Fruit fly (Drosophila melanogaster) whole organism, embryonic: ENCODE data around the gene CG42820.

Experiments used
- CG12942 ChIP-seq: fragments of 200-800 bp; sonication (Bioruptor generic); optimal IDR thresholded peaks from 3 replicates; lab custom pipeline; 2016; ENCODE audit warnings: missing biosample characterization, missing genetic modification characterization
- CG18764 ChIP-seq: fragments of 200-800 bp; sonication (Bioruptor generic); optimal IDR thresholded peaks from 3 replicates; lab custom pipeline; 2016; ENCODE audit warnings: missing biosample characterization, missing genetic modification characterization
- CG2199 ChIP-seq: fragments of 200-800 bp; sonication (Bioruptor generic); IDR thresholded peaks from 3 replicates; pipeline ENCODE4 v1.3.6; 2022; ENCODE audit warnings: missing biosample characterization, missing genetic modification characterization
- Fer2 ChIP-seq: fragments of 200-800 bp; sonication (Bioruptor generic); optimal IDR thresholded peaks from 2 replicates; lab custom pipeline; 2018; ENCODE audit warnings: missing biosample characterization, mild to moderate bottlenecking, missing genetic modification characterization, moderate library complexity
- Mrtf ChIP-seq: fragments of 200-800 bp; sonication (Bioruptor generic); IDR thresholded peaks from 3 replicates; pipeline ENCODE4 v1.3.6; 2022; ENCODE audit warnings: missing biosample characterization, missing genetic modification characterization
- lbe ChIP-seq: fragments of 200-800 bp; sonication (Bioruptor generic); optimal IDR thresholded peaks from 2 replicates; lab custom pipeline; 2016; ENCODE audit warnings: missing biosample characterization, mild to moderate bottlenecking, missing genetic modification characterization
- mirr ChIP-seq: fragments of 200-800 bp; sonication (Bioruptor generic); optimal IDR thresholded peaks from 3 replicates; lab custom pipeline; 2018; ENCODE audit warnings: missing biosample characterization, mild to moderate bottlenecking, missing genetic modification characterization
- tup ChIP-seq: fragments of 200-800 bp; sonication (Bioruptor generic); optimal IDR thresholded peaks from 2 replicates; lab custom pipeline; 2016; ENCODE audit warnings: missing biosample characterization, mild to moderate bottlenecking, missing genetic modification characterization, moderate library complexity

DNA sequence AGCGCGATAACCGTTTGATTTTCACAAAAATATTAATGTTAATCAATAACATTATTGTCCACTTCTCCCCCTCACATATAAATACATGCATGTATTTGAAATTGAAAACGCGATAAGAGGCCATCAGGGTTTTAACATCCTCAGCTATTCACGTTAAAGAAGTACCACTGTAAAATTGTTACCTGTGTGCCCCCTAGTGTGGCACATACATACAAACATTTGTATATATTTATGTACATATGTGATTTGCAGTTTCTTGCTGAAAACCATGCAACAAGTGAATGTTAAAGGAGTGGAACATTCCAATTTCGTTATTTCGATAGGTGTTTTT lies 29.3 kb downstream of the CG42820 start:
- TF ChIP-seq mirr (no peak), Mrtf (GFP tag; lab: Robert Waterston, UW) (no peak), tup (GFP tag; lab: Kevin White, UChicago) (no peak), lbe (no peak), CG12942 (no peak), Fer2 (no peak), CG2199 (GFP tag; lab: Robert Waterston, UW) (no peak), CG18764 (GFP tag; lab: Kevin White, UChicago) (no peak)
